Worm (Caenorhabditis elegans) whole organism, L4/young adult: Measurements from ENCODE around the gene wht-4.

ENCODE experiments used
- W03F9.2 ChIP-seq: fragments of 150-350 bp; optimal IDR thresholded peaks from 2 replicates; lab custom pipeline; 2014; ENCODE audit warnings: missing biosample characterization, missing genetic modification characterization
- dao-5 ChIP-seq: sonication (generic microtip); optimal IDR thresholded peaks from 2 replicates; lab custom pipeline; 2016; ENCODE audit warnings: missing genotype, missing genetic modification characterization, moderate library complexity, missing compliant biosample characterization
- him-1 ChIP-seq: sonication (generic microtip); optimal IDR thresholded peaks from 2 replicates; lab custom pipeline; 2016; ENCODE audit warnings: missing genotype, missing genetic modification reagents, missing genetic modification characterization, missing compliant biosample characterization

ce11 chrII:3287073-3287472 is 8.3 kb downstream of the wht-4 start, which contains the start of gene sri-63:
- TF ChIP-seq W03F9.2 (tag; lab: Kevin White, UChicago), result no peak
- no peak for TF ChIP-seq dao-5 (tag; lab: Kevin White, UChicago)
- no peak for TF ChIP-seq him-1 (tag; lab: Kevin White, UChicago)
